Fruit fly (Drosophila melanogaster) whole organism, prepupa: Measurements from ENCODE around the gene msi.

Experiments
- CG4318 ChIP-seq: fragments of 200-800 bp; sonication (Bioruptor generic); optimal IDR thresholded peaks from 3 replicates; lab custom pipeline; 2017; ENCODE audit warnings: missing biosample characterization, mild to moderate bottlenecking, missing genetic modification characterization
- CG8319 ChIP-seq: fragments of 200-800 bp; sonication (Bioruptor generic); optimal IDR thresholded peaks from 3 replicates; lab custom pipeline; 2016; ENCODE audit warnings: missing biosample characterization, missing genetic modification characterization
- fd85E ChIP-seq: fragments of 200-800 bp; sonication (Bioruptor generic); optimal IDR thresholded peaks from 3 replicates; lab custom pipeline; 2016; ENCODE audit warnings: missing biosample characterization, missing genetic modification characterization

DNA sequence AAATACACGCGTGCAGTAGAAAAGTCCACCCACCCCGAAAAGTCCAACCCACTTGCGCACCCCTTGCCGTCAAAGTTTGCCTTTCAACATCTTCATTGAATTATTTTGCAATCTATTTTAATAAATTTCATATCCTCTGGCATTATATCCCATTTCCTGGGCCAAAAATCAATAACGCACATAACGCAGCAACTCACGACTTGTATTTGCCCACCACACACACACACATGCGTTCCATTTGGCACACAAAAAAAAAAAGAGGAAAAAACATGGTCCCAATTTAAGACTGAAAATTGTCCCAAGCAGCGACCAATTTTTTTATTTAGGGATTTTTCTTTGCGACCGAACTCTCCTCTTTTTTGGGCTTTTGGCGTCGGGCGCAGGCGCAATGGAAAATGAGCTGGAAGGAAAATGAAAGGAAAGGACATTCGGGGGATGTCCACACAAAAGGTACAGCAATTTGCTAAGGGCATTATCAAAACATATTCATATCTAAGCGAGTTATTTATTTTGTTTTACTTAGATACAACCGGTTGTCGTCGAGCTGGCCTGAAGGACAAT is 75.0 kb downstream of the msi start:
- TF ChIP-seq CG8319 (GFP tag; lab: Kevin White, UChicago) (no peak), CG4318 (no peak), fd85E (no peak)
